Fruit fly (Drosophila melanogaster): ENCODE results near the gene CG33178.

dm6 chrX:15095942-15096341, 13.3 kb downstream of the CG33178 start, which contains the start of gene CG9072:
- TF ChIP-seq Sox15 (GFP tag; optimal IDR thresholded peaks at IDR 0.05) (no peak), OdsH (GFP tag; optimal IDR thresholded peaks at IDR 0.05) (no peak), CG16779 (tag; optimal IDR thresholded peaks at IDR 0.05) (no peak), Hr39 (GFP tag; optimal IDR thresholded peaks at IDR 0.05) (no peak), CG3032 (tag; optimal IDR thresholded peaks at IDR 0.05) (no peak), CG9139 (GFP tag; optimal IDR thresholded peaks at IDR 0.05) (no peak), vri (GFP tag; optimal IDR thresholded peaks at IDR 0.05) (no peak), CG8632 (GFP tag; optimal IDR thresholded peaks at IDR 0.05) (no peak)
